Worm (Caenorhabditis elegans) whole organism, L3 larva: ENCODE results near the gene cox-10.

ENCODE experiments used
- aly-2 ChIP-seq: fragments of 150-350 bp; optimal IDR thresholded peaks from 2 replicates; lab custom pipeline; 2014; ENCODE audit warnings: missing biosample characterization, missing genetic modification characterization
- ama-1 ChIP-seq: fragments of 150-350 bp; optimal IDR thresholded peaks from 2 replicates; lab custom pipeline; 2018
- ceh-82 ChIP-seq: fragments of 150-350 bp; optimal IDR thresholded peaks from 2 replicates; lab custom pipeline; 2014; ENCODE audit warnings: missing biosample characterization, missing genetic modification characterization
- elt-1 ChIP-seq: fragments of 150-350 bp; optimal IDR thresholded peaks from 2 replicates; lab custom pipeline; 2014; ENCODE audit warnings: missing biosample characterization, missing genetic modification characterization
- elt-2 ChIP-seq: sonication (generic microtip); optimal IDR thresholded peaks from 2 replicates; lab custom pipeline; 2016; ENCODE audit warnings: missing genetic modification reagents, mild to moderate bottlenecking, missing genetic modification characterization, missing compliant biosample characterization
- elt-3 ChIP-seq, 3 experiments: fragments of 150-350 bp in 1 of 3; sonication (generic microtip) in 2 of 3; optimal IDR thresholded peaks; 2 replicates in 2 of 3; 4 replicates in 1 of 3; lab custom pipeline; 2014 to 2017; ENCODE audit warnings: missing biosample characterization in 3 of 3, missing genetic modification characterization in 3 of 3
- lin-15B ChIP-seq: fragments of 150-350 bp; optimal IDR thresholded peaks from 2 replicates; lab custom pipeline; 2014; ENCODE audit warnings: missing biosample characterization, missing genetic modification characterization
- nhr-11 ChIP-seq: fragments of 150-350 bp; optimal IDR thresholded peaks from 2 replicates; lab custom pipeline; 2014; ENCODE audit warnings: missing biosample characterization, missing genetic modification characterization
- nhr-237 ChIP-seq: fragments of 150-350 bp; optimal IDR thresholded peaks from 2 replicates; lab custom pipeline; 2014; ENCODE audit warnings: missing biosample characterization, missing genetic modification characterization
- pha-4 ChIP-seq: fragments of 150-350 bp; optimal IDR thresholded peaks from 2 replicates; lab custom pipeline; 2014; ENCODE audit warnings: missing biosample characterization, missing genetic modification reagents, missing genetic modification characterization
- unc-62 ChIP-seq: fragments of 150-350 bp; sonication (generic microtip); optimal IDR thresholded peaks from 4 replicates; lab custom pipeline; 2014; ENCODE audit warnings: missing biosample characterization, missing genetic modification reagents, missing genetic modification characterization
- zag-1 ChIP-seq: fragments of 150-350 bp; optimal IDR thresholded peaks from 2 replicates; lab custom pipeline; 2014; ENCODE audit warnings: missing biosample characterization, missing genetic modification characterization

DNA sequence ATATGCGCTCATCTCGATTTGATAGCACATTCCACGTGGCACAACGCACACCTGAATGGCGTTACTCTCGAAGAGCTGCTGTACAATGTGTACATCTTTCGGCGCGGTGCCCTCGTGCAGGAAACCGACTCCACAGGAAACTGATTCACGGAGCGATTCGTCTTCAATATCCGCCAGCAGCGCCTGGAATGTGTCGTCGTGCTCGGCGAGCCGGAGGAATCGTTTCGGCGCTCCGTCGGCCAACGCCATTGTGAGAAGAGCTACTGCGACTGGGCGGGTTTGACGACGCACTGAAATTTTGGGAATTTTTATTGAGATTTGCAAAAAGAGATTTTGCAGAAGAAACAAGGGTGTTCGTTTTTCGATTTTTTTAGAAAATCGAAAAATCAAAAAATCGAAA lies 50.2 kb downstream of the cox-10 start:
- TF ChIP-seq elt-1 (tag; lab: Kevin White, UChicago) (no peak), elt-2 (no peak), unc-62 (GFP tag; lab: Kevin White, UChicago) (no peak), nhr-11 (tag; lab: Kevin White, UChicago) (no peak), nhr-237 (tag; lab: Kevin White, UChicago) (no peak), elt-3 (tag; optimal IDR thresholded peaks at IDR 0.05; lab: Kevin White, UChicago) (no peak), zag-1 (tag; lab: Kevin White, UChicago) (no peak), lin-15B (tag; lab: Kevin White, UChicago) (no peak), ama-1 (lab: Kevin White, UChicago) (no peak), aly-2 (tag; lab: Kevin White, UChicago) (no peak), ceh-82 (tag; lab: Kevin White, UChicago) (no peak), pha-4 (no peak)
